Worm (Caenorhabditis elegans): ENCODE results near the gene unc-97.

ce11 chrX:5547828-5548227 lies 45.1 kb upstream of the unc-97 start:
- TF ChIP-seq jun-1 (tag; optimal IDR thresholded peaks at IDR 0.05) (no peak), mdl-1 (tag; optimal IDR thresholded peaks at IDR 0.05) (no peak), unc-62 (GFP tag; optimal IDR thresholded peaks at IDR 0.05) (no peak), skn-1 (tag; optimal IDR thresholded peaks at IDR 0.05) (no peak), pha-4 (tag; optimal IDR thresholded peaks at IDR 0.05) (no peak), fos-1 (tag; optimal IDR thresholded peaks at IDR 0.05) (no peak), nhr-237 (tag; optimal IDR thresholded peaks at IDR 0.05) (no peak), elt-1 (tag; optimal IDR thresholded peaks at IDR 0.05) (no peak), zag-1 (tag; optimal IDR thresholded peaks at IDR 0.05) (no peak), unc-39 (tag; optimal IDR thresholded peaks at IDR 0.05) (no peak), ztf-4 (tag; optimal IDR thresholded peaks at IDR 0.05) (no peak), ceh-82 (tag; optimal IDR thresholded peaks at IDR 0.05) (no peak), ama-1 (optimal IDR thresholded peaks at IDR 0.05) (no peak)
